Worm (Caenorhabditis elegans): ENCODE results near the gene C01F1.6.

C01F1.6 gene

ce11 chrII:4322871-4323270 lies 34.9 kb upstream of the C01F1.6 start, which contains the start of gene H20J04.6:
Gene H20J04.6 (plus strand): TSS chrII:4323256.
- TF ChIP-seq C34F6.9 (tag; optimal IDR thresholded peaks at IDR 0.05): peak; percentile 31
- TF ChIP-seq gmeb-1 (tag; optimal IDR thresholded peaks at IDR 0.05): peak; percentile 20
- TF ChIP-seq lin-13 (GFP tag; optimal IDR thresholded peaks at IDR 0.05): no peak
- TF ChIP-seq R02D3.7 (tag; optimal IDR thresholded peaks at IDR 0.05): peak; percentile 18
- peak in 1 of 2 experiments; percentile 27 for TF ChIP-seq lsy-2 (tag; optimal IDR thresholded peaks at IDR 0.05)
- no peak for TF ChIP-seq nhr-129 (tag; optimal IDR thresholded peaks at IDR 0.05)
- TF ChIP-seq unc-55 (GFP tag; optimal IDR thresholded peaks at IDR 0.05): peak; percentile 33
- peak; percentile 2 for TF ChIP-seq sma-3 (GFP tag; optimal IDR thresholded peaks at IDR 0.05)

DNA sequence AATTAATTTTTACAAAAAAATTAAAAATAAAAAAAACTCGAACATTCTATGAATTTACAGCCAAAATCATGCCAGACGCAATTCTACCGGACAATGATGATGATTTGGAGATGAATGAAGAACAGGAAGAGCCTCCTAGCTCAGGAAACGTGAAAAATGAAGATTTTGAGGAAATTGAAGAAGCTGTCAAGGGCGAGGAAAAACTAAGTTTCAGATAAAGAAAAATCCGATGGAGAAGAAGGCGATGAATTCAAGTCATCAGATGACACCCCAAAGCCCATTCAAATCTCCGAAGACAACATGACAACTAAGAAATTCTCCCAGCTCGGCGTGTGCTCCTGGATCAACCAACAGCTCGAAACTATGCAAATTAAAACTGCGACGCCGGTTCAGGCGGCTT lies 33.8 kb upstream of the C01F1.6 start, which contains the start of gene Y52E8A.1:
TSS of gene Y52E8A.1 (plus strand) at position 301 of the 400 bp plus-strand sequence.
- no peak for TF ChIP-seq peb-1 (tag; optimal IDR thresholded peaks at IDR 0.05)
- TF ChIP-seq dmd-4 (tag; optimal IDR thresholded peaks at IDR 0.05): no peak
- no peak for TF ChIP-seq nhr-12 (tag; optimal IDR thresholded peaks at IDR 0.05)
- no peak for TF ChIP-seq gmeb-1 (tag; optimal IDR thresholded peaks at IDR 0.05)
- no peak for TF ChIP-seq crh-2 (tag; optimal IDR thresholded peaks at IDR 0.05)
- no peak for TF ChIP-seq F13H6.1 (tag; optimal IDR thresholded peaks at IDR 0.05)
- TF ChIP-seq ceh-16 (tag; optimal IDR thresholded peaks at IDR 0.05): no peak
- no peak for TF ChIP-seq mdl-1 (tag; optimal IDR thresholded peaks at IDR 0.05)
- TF ChIP-seq nhr-11 (tag; optimal IDR thresholded peaks at IDR 0.05): no peak
- TF ChIP-seq unc-55 (GFP tag; optimal IDR thresholded peaks at IDR 0.05): no peak

DNA sequence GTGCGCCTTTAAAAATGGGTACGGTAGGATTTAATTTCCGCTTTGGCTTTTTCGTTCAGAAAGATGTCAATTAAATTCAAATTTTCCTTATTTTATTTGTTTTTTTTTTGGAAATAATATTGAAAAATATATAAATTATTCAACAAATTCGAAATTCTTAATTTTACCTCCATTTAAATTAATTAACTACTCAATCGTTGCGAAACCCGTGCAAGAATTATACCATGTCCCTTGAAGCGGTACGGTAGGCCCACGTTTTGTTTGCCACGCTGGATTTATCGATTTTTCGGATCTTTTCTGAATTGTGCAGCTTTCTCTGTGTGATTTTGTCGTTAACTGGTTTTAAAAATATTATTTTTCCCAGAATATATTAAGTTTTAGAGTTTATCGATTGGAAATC lies 32.4 kb upstream of the C01F1.6 start, which contains the start of gene Y52E8A.2:
TSS of gene Y52E8A.2 (plus strand) at position 382 of the 400 bp plus-strand sequence.
- TF ChIP-seq sem-4 (tag; optimal IDR thresholded peaks at IDR 0.05) (no peak), nhr-77 (tag; optimal IDR thresholded peaks at IDR 0.05) (no peak), nhr-23 (tag; optimal IDR thresholded peaks at IDR 0.05) (no peak), nhr-12 (tag; optimal IDR thresholded peaks at IDR 0.05) (no peak), mbf-1 (tag; optimal IDR thresholded peaks at IDR 0.05) (no peak), F13H6.1 (tag; optimal IDR thresholded peaks at IDR 0.05) (no peak), sma-3 (GFP tag; optimal IDR thresholded peaks at IDR 0.05) (no peak), mdl-1 (tag; optimal IDR thresholded peaks at IDR 0.05) (no peak), lin-39 (tag; optimal IDR thresholded peaks at IDR 0.05) (no peak), C34F6.9 (tag; optimal IDR thresholded peaks at IDR 0.05) (no peak), nhr-11 (tag; optimal IDR thresholded peaks at IDR 0.05) (no peak), R02D3.7 (tag; optimal IDR thresholded peaks at IDR 0.05) (no peak), nhr-237 (tag; optimal IDR thresholded peaks at IDR 0.05) (no peak)

DNA sequence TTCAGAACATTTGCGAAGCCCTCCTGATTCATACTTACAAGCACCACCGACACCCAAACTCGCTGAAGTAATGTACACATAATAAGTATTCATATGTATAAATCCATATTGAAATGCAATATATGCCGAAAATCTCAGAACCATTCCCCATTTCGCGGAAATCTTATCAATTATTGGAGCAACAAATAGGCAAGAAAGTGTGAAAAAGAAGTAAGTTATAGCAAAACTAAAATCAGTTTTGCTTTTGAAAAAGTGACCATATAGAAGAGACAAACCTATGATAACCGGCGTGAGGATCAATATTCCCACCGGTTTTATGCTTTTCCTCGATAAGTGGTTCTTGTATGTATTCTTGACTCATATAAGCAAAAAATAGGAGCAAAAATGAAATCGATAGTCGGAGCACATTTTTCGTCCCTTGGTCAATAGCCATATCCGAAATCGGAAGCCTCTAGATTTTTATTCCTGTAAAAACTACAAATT lies 31.6 kb upstream of the C01F1.6 start, which contains the start of gene Y52E8A.6:
TSS of gene Y52E8A.6 (minus strand) at position 433 of the 483 bp plus-strand sequence.
- TF ChIP-seq sma-9 (GFP tag; optimal IDR thresholded peaks at IDR 0.05): no peak
- no peak for TF ChIP-seq sma-9 (tag; optimal IDR thresholded peaks at IDR 0.05)
- no peak for TF ChIP-seq sma-3 (GFP tag; optimal IDR thresholded peaks at IDR 0.05)
- TF ChIP-seq nhr-77 (tag; optimal IDR thresholded peaks at IDR 0.05): no peak
- TF ChIP-seq nhr-12 (tag; optimal IDR thresholded peaks at IDR 0.05): no peak
- no peak for TF ChIP-seq ztf-1 (GFP tag; conservative IDR thresholded peaks at IDR 0.05)
- TF ChIP-seq ZK546.5 (tag; optimal IDR thresholded peaks at IDR 0.05): no peak
- TF ChIP-seq lin-11 (tag; optimal IDR thresholded peaks at IDR 0.05): no peak
- no peak for TF ChIP-seq blmp-1 (tag; optimal IDR thresholded peaks at IDR 0.05; ENCODE audit: insufficient read depth)
- TF ChIP-seq mdl-1 (tag; optimal IDR thresholded peaks at IDR 0.05): no peak

- TF ChIP-seq ceh-82 (tag; optimal IDR thresholded peaks at IDR 0.05): no peak
- TF ChIP-seq unc-62 (GFP tag; optimal IDR thresholded peaks at IDR 0.05): no peak
- TF ChIP-seq nhr-237 (tag; optimal IDR thresholded peaks at IDR 0.05): no peak
- no peak for TF ChIP-seq elt-3 (tag; optimal IDR thresholded peaks at IDR 0.05)
- no peak for TF ChIP-seq zag-1 (tag; optimal IDR thresholded peaks at IDR 0.05)
- no peak for TF ChIP-seq nhr-23 (tag; optimal IDR thresholded peaks at IDR 0.05)
- no peak for TF ChIP-seq ztf-11 (tag; optimal IDR thresholded peaks at IDR 0.05)
- no peak for TF ChIP-seq ZK546.5 (tag; optimal IDR thresholded peaks at IDR 0.05)
- TF ChIP-seq nhr-77 (tag; optimal IDR thresholded peaks at IDR 0.05): no peak
- TF ChIP-seq alr-1 (tag; optimal IDR thresholded peaks at IDR 0.05): no peak
- TF ChIP-seq dmd-4 (tag; optimal IDR thresholded peaks at IDR 0.05): no peak
- TF ChIP-seq nhr-21 (tag; optimal IDR thresholded peaks at IDR 0.05): no peak
- TF ChIP-seq elt-1 (tag; optimal IDR thresholded peaks at IDR 0.05): no peak
- TF ChIP-seq lin-13 (GFP tag; optimal IDR thresholded peaks at IDR 0.05): no peak
- TF ChIP-seq mab-5 (tag; optimal IDR thresholded peaks at IDR 0.05): no peak
- no peak for TF ChIP-seq nhr-6 (tag; optimal IDR thresholded peaks at IDR 0.05)
Measured at ce11 chrII:4316011-4316410, 28.0 kb upstream of the C01F1.6 start, which contains the start of gene srw-40. Gene srw-40 (minus strand): TSS chrII:4316111.

Data from whole organism, L2 larva.